Fruit fly (Drosophila melanogaster) whole organism, embryonic: ENCODE results near the gene CG34309.

Experiments
- Bteb2 ChIP-seq: fragments of 200-800 bp; sonication (Bioruptor generic); optimal IDR thresholded peaks from 2 replicates; lab custom pipeline; 2016; ENCODE audit warnings: missing biosample characterization, missing genetic modification characterization
- CG12236 ChIP-seq: fragments of 200-800 bp; sonication (Bioruptor generic); optimal IDR thresholded peaks from 2 replicates; lab custom pipeline; 2016; ENCODE audit warnings: missing biosample characterization, missing genetic modification characterization
- CG13123 ChIP-seq: fragments of 200-800 bp; sonication (Bioruptor generic); optimal IDR thresholded peaks from 2 replicates; lab custom pipeline; 2016; ENCODE audit warnings: missing biosample characterization, missing genetic modification characterization
- CG14667 ChIP-seq: fragments of 200-800 bp; sonication (Bioruptor generic); IDR thresholded peaks from 2 replicates; pipeline ENCODE4 v1.3.6; 2022; ENCODE audit warnings: missing biosample characterization, missing genetic modification characterization
- CG17802 ChIP-seq: fragments of 200-800 bp; sonication (Bioruptor generic); optimal IDR thresholded peaks from 2 replicates; lab custom pipeline; 2018; ENCODE audit warnings: missing biosample characterization, mild to moderate bottlenecking, missing genetic modification characterization, moderate library complexity
- CG2120 ChIP-seq: fragments of 200-800 bp; sonication (Bioruptor generic); optimal IDR thresholded peaks from 3 replicates; lab custom pipeline; 2016; ENCODE audit warnings: missing biosample characterization, missing genetic modification characterization
- CG30431 ChIP-seq: fragments of 200-800 bp; sonication (Bioruptor generic); optimal IDR thresholded peaks from 2 replicates; lab custom pipeline; 2017; ENCODE audit warnings: missing biosample characterization, missing genetic modification characterization
- CG3065 ChIP-seq: fragments of 200-800 bp; sonication (Bioruptor generic); optimal IDR thresholded peaks from 2 replicates; lab custom pipeline; 2016; ENCODE audit warnings: missing biosample characterization, missing genetic modification characterization
- CG4282 ChIP-seq: fragments of 200-800 bp; sonication (Bioruptor generic); optimal IDR thresholded peaks from 2 replicates; lab custom pipeline; 2016; ENCODE audit warnings: missing biosample characterization, missing genetic modification characterization
- CG4424 ChIP-seq: fragments of 200-800 bp; sonication (Bioruptor generic); optimal IDR thresholded peaks from 3 replicates; lab custom pipeline; 2016; ENCODE audit warnings: missing biosample characterization, missing genetic modification characterization
- CG4617 ChIP-seq: fragments of 200-800 bp; sonication (Bioruptor generic); optimal IDR thresholded peaks from 3 replicates; lab custom pipeline; 2016; ENCODE audit warnings: missing biosample characterization, missing genetic modification characterization, borderline replicate concordance
- CG6689 ChIP-seq: fragments of 200-800 bp; sonication (Bioruptor generic); IDR thresholded peaks from 2 replicates; pipeline ENCODE4 v1.3.6; 2022; ENCODE audit warnings: missing biosample characterization, missing genetic modification characterization
- CG8089 ChIP-seq: fragments of 200-800 bp; sonication (Bioruptor generic); optimal IDR thresholded peaks from 3 replicates; lab custom pipeline; 2016; ENCODE audit warnings: missing biosample characterization, missing genetic modification characterization
- D ChIP-seq, 2 experiments: fragments of 200-800 bp in 1 of 2; fragments of >200 bp in 1 of 2; sonication (Bioruptor generic) in 1 of 2; optimal IDR thresholded peaks; 2 replicates in 1 of 2; 3 replicates in 1 of 2; lab custom pipeline; 2017; ENCODE audit warnings: mild to moderate bottlenecking in 1 of 2, missing biosample characterization in 1 of 2, missing genetic modification characterization in 1 of 2, missing genetic modification reagents in 1 of 2
- Doc2 ChIP-seq: fragments of 200-800 bp; sonication (Bioruptor generic); IDR thresholded peaks from 2 replicates; pipeline ENCODE4 v1.3.6; 2022; ENCODE audit warnings: missing biosample characterization, missing genetic modification characterization
- Fer2 ChIP-seq: fragments of 200-800 bp; sonication (Bioruptor generic); optimal IDR thresholded peaks from 2 replicates; lab custom pipeline; 2018; ENCODE audit warnings: missing biosample characterization, mild to moderate bottlenecking, missing genetic modification characterization, moderate library complexity
- H15 ChIP-seq: fragments of 200-800 bp; sonication (Bioruptor generic); IDR thresholded peaks from 3 replicates; pipeline ENCODE4 v1.3.6; 2022; ENCODE audit warnings: missing biosample characterization, missing genetic modification characterization
- HLH4C ChIP-seq: fragments of 200-800 bp; sonication (Bioruptor generic); IDR thresholded peaks from 3 replicates; pipeline ENCODE4 v1.3.6; 2022; ENCODE audit warnings: missing biosample characterization, missing genetic modification characterization; ENCODE audit not compliant: partially characterized antibody
- Hr39 ChIP-seq: fragments of >200 bp; optimal IDR thresholded peaks from 2 replicates; lab custom pipeline; 2017
- Lhr ChIP-seq: fragments of 200-800 bp; sonication (Bioruptor generic); optimal IDR thresholded peaks from 3 replicates; lab custom pipeline; 2017; ENCODE audit warnings: mild to moderate bottlenecking, missing biosample characterization, missing genetic modification reagents, missing genetic modification characterization
- Max ChIP-seq: fragments of 200-800 bp; sonication (Bioruptor generic); optimal IDR thresholded peaks from 2 replicates; lab custom pipeline; 2016; ENCODE audit warnings: missing biosample characterization, mild to moderate bottlenecking, missing genetic modification characterization
- NC2α ChIP-seq: fragments of 200-800 bp; sonication (Bioruptor generic); optimal IDR thresholded peaks from 2 replicates; lab custom pipeline; 2016; ENCODE audit warnings: missing biosample characterization, missing genetic modification characterization
- NK7.1 ChIP-seq: fragments of 200-800 bp; sonication (Bioruptor generic); optimal IDR thresholded peaks from 3 replicates; lab custom pipeline; 2016; ENCODE audit warnings: missing biosample characterization, missing genetic modification characterization
- Xrp1 ChIP-seq: fragments of 200-800 bp; sonication (Bioruptor generic); IDR thresholded peaks from 2 replicates; pipeline ENCODE4 v1.3.6; 2022; ENCODE audit warnings: missing biosample characterization, missing genetic modification characterization
- ash1 ChIP-seq: fragments of 200-800 bp; sonication (Bioruptor generic); optimal IDR thresholded peaks from 2 replicates; lab custom pipeline; 2018; ENCODE audit warnings: missing biosample characterization, mild to moderate bottlenecking, missing genetic modification characterization
- bsh ChIP-seq, 2 experiments: fragments of 200-800 bp; sonication (Bioruptor generic); optimal IDR thresholded peaks; 2 replicates each; lab custom pipeline; 2017 to 2018; ENCODE audit warnings: mild to moderate bottlenecking in 2 of 2, missing biosample characterization in 2 of 2, missing genetic modification characterization in 2 of 2, moderate library complexity in 1 of 2
- cato ChIP-seq: fragments of 200-800 bp; sonication (Bioruptor generic); optimal IDR thresholded peaks from 2 replicates; lab custom pipeline; 2016; ENCODE audit warnings: missing biosample characterization, missing genetic modification characterization, borderline replicate concordance
- chm ChIP-seq: fragments of 200-800 bp; sonication (Bioruptor generic); IDR thresholded peaks from 2 replicates; pipeline ENCODE4 v1.3.6; 2022; ENCODE audit warnings: missing biosample characterization, missing genetic modification characterization
- crc ChIP-seq: fragments of 200-800 bp; sonication (Bioruptor generic); optimal IDR thresholded peaks from 2 replicates; lab custom pipeline; 2016; ENCODE audit warnings: missing biosample characterization, missing genetic modification characterization
- dan ChIP-seq: fragments of 200-800 bp; sonication (Bioruptor generic); IDR thresholded peaks from 2 replicates; pipeline ENCODE4 v1.3.6; 2022; ENCODE audit warnings: missing biosample characterization, missing genetic modification characterization
- dpn ChIP-seq, 2 experiments: fragments of 200-800 bp; sonication (Bioruptor generic); optimal IDR thresholded peaks; 3 replicates each; lab custom pipeline; 2016; ENCODE audit warnings: missing biosample characterization in 2 of 2, missing genetic modification characterization in 2 of 2
- esg ChIP-seq: fragments of 200-800 bp; sonication (Bioruptor generic); conservative IDR thresholded peaks from 2 replicates; pipeline ENCODE4 v1.3.6; 2022; ENCODE audit warnings: missing biosample characterization, missing genetic modification characterization
- eve ChIP-seq, 2 experiments: fragments of >200 bp; optimal IDR thresholded peaks; 2 replicates each; lab custom pipeline; 2017; ENCODE audit warnings: missing biosample characterization in 2 of 2, missing genetic modification characterization in 2 of 2
- gem ChIP-seq: fragments of 200-800 bp; sonication (Bioruptor generic); optimal IDR thresholded peaks from 2 replicates; lab custom pipeline; 2019; ENCODE audit warnings: missing biosample characterization, mild to moderate bottlenecking, missing genetic modification characterization, moderate library complexity
- gro ChIP-seq: fragments of 200-800 bp; sonication (Bioruptor generic); optimal IDR thresholded peaks from 2 replicates; lab custom pipeline; 2016; ENCODE audit warnings: missing biosample characterization, missing genetic modification characterization
- jumu ChIP-seq: fragments of 200-800 bp; sonication (Bioruptor generic); optimal IDR thresholded peaks from 3 replicates; lab custom pipeline; 2016; ENCODE audit warnings: missing biosample characterization, missing genetic modification characterization
- ken ChIP-seq: fragments of 200-800 bp; sonication (Bioruptor generic); IDR thresholded peaks from 3 replicates; pipeline ENCODE4 v1.3.6; 2022; ENCODE audit warnings: missing biosample characterization, missing genetic modification characterization
- kni ChIP-seq: fragments of 200-800 bp; sonication (Bioruptor generic); optimal IDR thresholded peaks from 3 replicates; lab custom pipeline; 2017; ENCODE audit warnings: mild to moderate bottlenecking, missing biosample characterization, missing genetic modification reagents, missing genetic modification characterization
- maf-S ChIP-seq: fragments of 200-800 bp; sonication (Bioruptor generic); optimal IDR thresholded peaks from 2 replicates; lab custom pipeline; 2016; ENCODE audit warnings: missing biosample characterization, missing genetic modification characterization
- ranshi ChIP-seq: fragments of 200-800 bp; sonication (Bioruptor generic); IDR thresholded peaks from 2 replicates; pipeline ENCODE4 v1.3.6; 2022; ENCODE audit warnings: missing biosample characterization, missing genetic modification characterization
- schlank ChIP-seq: fragments of 200-800 bp; sonication (Bioruptor generic); optimal IDR thresholded peaks from 2 replicates; lab custom pipeline; 2018; ENCODE audit warnings: missing biosample characterization, mild to moderate bottlenecking, missing genetic modification characterization
- seq ChIP-seq: fragments of 200-800 bp; sonication (Bioruptor generic); IDR thresholded peaks from 2 replicates; pipeline ENCODE4 v1.3.6; 2022; ENCODE audit warnings: missing biosample characterization, missing genetic modification characterization
- sima ChIP-seq: fragments of 200-800 bp; sonication (Bioruptor generic); optimal IDR thresholded peaks from 2 replicates; lab custom pipeline; 2016; ENCODE audit warnings: missing biosample characterization, missing genetic modification characterization
- slou ChIP-seq: fragments of 200-800 bp; sonication (Bioruptor generic); optimal IDR thresholded peaks from 3 replicates; lab custom pipeline; 2016; ENCODE audit warnings: missing biosample characterization, missing genetic modification characterization
- stwl ChIP-seq: fragments of 200-800 bp; sonication (Bioruptor generic); optimal IDR thresholded peaks from 3 replicates; lab custom pipeline; 2018; ENCODE audit warnings: missing biosample characterization, mild to moderate bottlenecking, missing genetic modification characterization, moderate library complexity
- vfl ChIP-seq: fragments of 200-800 bp; sonication (Bioruptor generic); optimal IDR thresholded peaks from 2 replicates; lab custom pipeline; 2016; ENCODE audit warnings: missing biosample characterization, missing genetic modification characterization
- zen2 ChIP-seq: fragments of 200-800 bp; sonication (Bioruptor generic); IDR thresholded peaks from 3 replicates; pipeline ENCODE4 v1.3.6; 2022; ENCODE audit warnings: missing biosample characterization, missing genetic modification characterization; ENCODE audit not compliant: partially characterized antibody
- zfh2 ChIP-seq: fragments of 200-800 bp; sonication (Bioruptor generic); optimal IDR thresholded peaks from 2 replicates; lab custom pipeline; 2016; ENCODE audit warnings: missing biosample characterization, missing genetic modification characterization

The CG34309 gene

DNA sequence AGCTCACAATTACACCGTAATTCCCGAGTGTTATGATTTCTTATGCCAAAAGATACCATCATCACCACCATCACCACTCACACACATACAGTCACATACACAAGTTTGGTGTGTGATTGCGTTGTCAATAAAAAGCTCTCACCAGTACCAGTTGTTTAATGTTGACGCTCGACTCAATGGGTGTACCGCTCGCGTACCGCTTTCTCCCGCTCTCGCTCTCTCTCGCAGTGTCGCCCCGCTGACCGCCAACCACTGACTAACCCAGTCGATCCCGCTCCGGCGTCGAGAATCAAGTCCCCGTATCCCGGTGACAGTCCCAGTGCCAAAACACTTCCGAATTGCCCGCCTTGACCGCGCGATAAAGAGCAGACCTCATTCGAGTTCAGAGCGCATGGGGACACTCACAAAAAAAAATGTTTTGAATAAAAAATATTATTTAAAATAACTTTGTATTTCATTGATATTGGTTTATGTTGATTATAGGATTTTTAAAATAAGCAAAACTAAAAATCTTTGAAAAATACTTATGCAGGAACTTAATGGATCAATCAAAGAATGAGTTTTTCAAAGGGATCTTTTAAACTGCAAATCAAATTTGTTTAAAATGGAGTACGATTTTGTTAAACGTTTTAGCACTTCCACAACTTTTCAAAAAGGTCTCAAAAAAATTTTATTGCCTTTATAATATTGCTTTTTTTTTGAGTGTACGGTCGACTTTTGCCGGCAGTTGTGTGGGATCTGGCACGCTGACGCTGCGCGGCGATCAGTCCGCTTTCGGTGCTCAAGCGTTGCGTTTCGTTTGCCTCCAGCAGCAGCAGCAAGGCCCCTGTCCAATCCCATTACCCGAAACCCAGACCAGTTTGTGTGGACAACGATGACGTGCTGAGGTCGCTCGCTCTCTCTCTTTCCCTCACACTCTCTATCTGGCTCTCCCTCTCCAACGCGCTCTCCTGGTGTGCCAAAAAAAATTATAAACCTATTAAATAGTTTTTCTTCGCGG lies 8.0 kb upstream of the CG34309 start, which contains the start of gene Dic1 (continued):
- peak; percentile 95 for TF ChIP-seq Fer2 (tag; lab: Kevin White, UChicago)
- peak; percentile 82 for TF ChIP-seq CG17802 (tag; lab: Kevin White, UChicago)
- peak; percentile 83 for TF ChIP-seq jumu (GFP tag; lab: Kevin White, UChicago)
- peak; percentile 78 for TF ChIP-seq NC2α (GFP tag; lab: Kevin White, UChicago)
- TF ChIP-seq Xrp1 (GFP tag; lab: Robert Waterston, UW) = peak; percentile 93
- TF ChIP-seq D (optimal IDR thresholded peaks at IDR 0.05; lab: Kevin White, UChicago) = no peak
- TF ChIP-seq D (GFP tag; optimal IDR thresholded peaks at IDR 0.05; lab: Kevin White, UChicago) = peak; percentile 98
- peak; percentile 74 for TF ChIP-seq CG14667 (GFP tag; lab: Robert Waterston, UW)
- peak; percentile 93 for TF ChIP-seq CG30431 (GFP tag; lab: Kevin White, UChicago)
- peak; percentile 92 for TF ChIP-seq CG6689 (GFP tag; lab: Robert Waterston, UW)
- TF ChIP-seq bsh (GFP tag; optimal IDR thresholded peaks at IDR 0.05; lab: Kevin White, UChicago) = peak; percentile 85 to 96
- TF ChIP-seq CG2120 (GFP tag; lab: Kevin White, UChicago) = peak; percentile 97
- TF ChIP-seq schlank (tag; lab: Kevin White, UChicago) = peak; percentile 91
- peak; percentile 71 for TF ChIP-seq CG4282 (GFP tag; lab: Kevin White, UChicago)
- TF ChIP-seq NK7.1 (GFP tag; lab: Kevin White, UChicago) = peak; percentile 79
- peak; percentile 89 for TF ChIP-seq ranshi
- no peak for TF ChIP-seq dan (GFP tag; lab: Robert Waterston, UW)
- peak in 1 of 2 experiments; percentile 97 for TF ChIP-seq eve (GFP tag; optimal IDR thresholded peaks at IDR 0.05; lab: Kevin White, UChicago)
- TF ChIP-seq CG4424 = peak; percentile 97
- peak; percentile 94 for TF ChIP-seq kni (GFP tag; lab: Kevin White, UChicago)
- TF ChIP-seq gem = peak; percentile 98
- TF ChIP-seq Hr39 (lab: Kevin White, UChicago) = no peak
- TF ChIP-seq Lhr (GFP tag; lab: Kevin White, UChicago) = peak; percentile 79
- peak; percentile 37 for TF ChIP-seq stwl (tag; lab: Kevin White, UChicago)
- peak; percentile 53; the same call in 1 of the 3 replicates for TF ChIP-seq HLH4C (GFP tag; lab: Robert Waterston, UW)
- TF ChIP-seq ash1 (GFP tag; lab: Kevin White, UChicago) = no peak
- peak; percentile 71 for TF ChIP-seq gro
- peak; percentile 74; the same call in 1 of the 2 replicates for TF ChIP-seq chm
- peak; percentile 83 for TF ChIP-seq H15 (GFP tag; lab: Robert Waterston, UW)
- TF ChIP-seq Bteb2 = peak; percentile 93
- TF ChIP-seq crc = peak; percentile 75
- TF ChIP-seq CG13123 (GFP tag; lab: Kevin White, UChicago) = peak; percentile 89
- peak; percentile 77 for TF ChIP-seq CG8089 (GFP tag; lab: Kevin White, UChicago)
- peak; percentile 91 for TF ChIP-seq esg
- peak; percentile 59 for TF ChIP-seq sima (GFP tag; lab: Kevin White, UChicago)
- peak; percentile 84; the same call in 2 of the 3 replicates for TF ChIP-seq ken (GFP tag; lab: Robert Waterston, UW)
- peak; percentile 95 for TF ChIP-seq Max (GFP tag; lab: Kevin White, UChicago)
- peak; percentile 91 for TF ChIP-seq seq (GFP tag; lab: Robert Waterston, UW)
- TF ChIP-seq maf-S = peak; percentile 87
- peak; percentile 84 for TF ChIP-seq CG4617 (GFP tag; lab: Kevin White, UChicago)
- 0 out of 2 replicates have a peak, but pooled peaks have one; percentile 37 for TF ChIP-seq Doc2 (GFP tag; lab: Robert Waterston, UW)
- TF ChIP-seq vfl = peak; percentile 93
- TF ChIP-seq dpn (GFP tag; optimal IDR thresholded peaks at IDR 0.05; lab: Kevin White, UChicago) = peak; percentile 93 to 95
- peak; percentile 95 for TF ChIP-seq zfh2 (GFP tag; lab: Kevin White, UChicago)
- peak; percentile 92 for TF ChIP-seq cato
- peak; percentile 77 for TF ChIP-seq CG12236 (GFP tag; lab: Kevin White, UChicago)
- TF ChIP-seq CG3065 (GFP tag; lab: Kevin White, UChicago) = peak; percentile 61
- TF ChIP-seq slou (GFP tag; lab: Kevin White, UChicago) = peak; percentile 95
- TF ChIP-seq zen2 (GFP tag; lab: Robert Waterston, UW) = no peak
